Worm (Caenorhabditis elegans) whole organism, L4/young adult: ENCODE results near the gene srj-9.

Source experiments
- W03F9.2 ChIP-seq: fragments of 150-350 bp; optimal IDR thresholded peaks from 2 replicates; lab custom pipeline; 2014; ENCODE audit warnings: missing biosample characterization, missing genetic modification characterization
- dao-5 ChIP-seq: sonication (generic microtip); optimal IDR thresholded peaks from 2 replicates; lab custom pipeline; 2016; ENCODE audit warnings: missing genotype, missing genetic modification characterization, moderate library complexity, missing compliant biosample characterization
- him-1 ChIP-seq: sonication (generic microtip); optimal IDR thresholded peaks from 2 replicates; lab custom pipeline; 2016; ENCODE audit warnings: missing genotype, missing genetic modification reagents, missing genetic modification characterization, missing compliant biosample characterization

ce11 chrV:3482550-3483002, 50.8 kb downstream of the srj-9 start, which contains the start of gene lys-7:
- TF ChIP-seq W03F9.2 (tag; lab: Kevin White, UChicago) = no peak
- TF ChIP-seq dao-5 (tag; lab: Kevin White, UChicago) = no peak
- no peak for TF ChIP-seq him-1 (tag; lab: Kevin White, UChicago)
